Fruit fly (Drosophila melanogaster): ENCODE measurements around the gene dpr19.

Gene dpr19

dm6 chr2L:10381890-10382450 is 6.0 kb downstream of the dpr19 start, which contains the start of gene CG5096 (continued):
- TF ChIP-seq H2.0 (GFP tag; IDR thresholded peaks at IDR 0.05) (peak; percentile 79), tll (GFP tag; optimal IDR thresholded peaks at IDR 0.05) (no peak), CG6791 (GFP tag; IDR thresholded peaks at IDR 0.05; ENCODE audit: partially characterized antibody) (no peak), Atf3 (GFP tag; optimal IDR thresholded peaks at IDR 0.05) (peak; percentile 37), rib (GFP tag; IDR thresholded peaks at IDR 0.05) (peak; percentile 86), gcm2 (GFP tag; optimal IDR thresholded peaks at IDR 0.05) (peak; percentile 23), ERR (GFP tag; optimal IDR thresholded peaks at IDR 0.05) (peak; percentile 77), Fer3 (tag; optimal IDR thresholded peaks at IDR 0.05) (peak; percentile 96), Dfd (GFP tag; optimal IDR thresholded peaks at IDR 0.05) (no peak), Ada2b (GFP tag; IDR thresholded peaks at IDR 0.05) (peak; percentile 89), ash1 (GFP tag; optimal IDR thresholded peaks at IDR 0.05) (peak; percentile 82), CG8290 (GFP tag; optimal IDR thresholded peaks at IDR 0.05) (no peak), CG8290 (tag; optimal IDR thresholded peaks at IDR 0.05) (peak in 1 of 2 experiments; percentile 92), Hr3 (GFP tag; optimal IDR thresholded peaks at IDR 0.05) (peak; percentile 79), btn (GFP tag; optimal IDR thresholded peaks at IDR 0.05) (peak; percentile 41), pita (GFP tag; optimal IDR thresholded peaks at IDR 0.05) (no peak), CG4707 (GFP tag; optimal IDR thresholded peaks at IDR 0.05) (peak; percentile 64), CG12236 (GFP tag; optimal IDR thresholded peaks at IDR 0.05) (peak; percentile 49), bab2 (GFP tag; optimal IDR thresholded peaks at IDR 0.05) (peak; percentile 78), fd96Cb (tag; optimal IDR thresholded peaks at IDR 0.05) (peak; percentile 84), gro (GFP tag; optimal IDR thresholded peaks at IDR 0.05) (peak; percentile 90), hbn (GFP tag; IDR thresholded peaks at IDR 0.05; ENCODE audit: partially characterized antibody) (no peak), bigmax (GFP tag; optimal IDR thresholded peaks at IDR 0.05) (peak; percentile 40), Rfx (GFP tag; IDR thresholded peaks at IDR 0.05) (peak; percentile 93), sd (tag; optimal IDR thresholded peaks at IDR 0.05) (peak; percentile 91), trem (tag; optimal IDR thresholded peaks at IDR 0.05) (peak; percentile 75), ac (GFP tag; optimal IDR thresholded peaks at IDR 0.05) (no peak), cato (GFP tag; optimal IDR thresholded peaks at IDR 0.05; ENCODE audit: borderline replicate concordance) (peak; percentile 50), Lim3 (GFP tag; IDR thresholded peaks at IDR 0.05) (peak; percentile 55; the same call in 1 of the 2 replicates), CG6689 (GFP tag; IDR thresholded peaks at IDR 0.05) (peak; percentile 89), MESR4 (GFP tag; optimal IDR thresholded peaks at IDR 0.05) (peak; percentile 26), CG31365 (tag; optimal IDR thresholded peaks at IDR 0.05) (peak; percentile 71), CG1024 (GFP tag; IDR thresholded peaks at IDR 0.05) (peak; percentile 70), kay (GFP tag; optimal IDR thresholded peaks at IDR 0.05) (peak; percentile 86), CG13296 (GFP tag; optimal IDR thresholded peaks at IDR 0.05) (peak; percentile 94), CG16813 (GFP tag; IDR thresholded peaks at IDR 0.05; ENCODE audit: partially characterized antibody) (no peak), gem (tag; optimal IDR thresholded peaks at IDR 0.05) (peak; percentile 93), Drgx (GFP tag; IDR thresholded peaks at IDR 0.05) (peak; percentile 45; the same call in 1 of the 2 replicates), vnd (GFP tag; IDR thresholded peaks at IDR 0.05; ENCODE audit: partially characterized antibody) (no peak), CG18764 (GFP tag; optimal IDR thresholded peaks at IDR 0.05) (peak; percentile 68), CG1602 (GFP tag; optimal IDR thresholded peaks at IDR 0.05) (peak; percentile 76), jumu (GFP tag; optimal IDR thresholded peaks at IDR 0.05) (peak; percentile 53), Vsx1 (GFP tag; optimal IDR thresholded peaks at IDR 0.05) (peak; percentile 67), twi (tag; optimal IDR thresholded peaks at IDR 0.05) (peak; percentile 73), CG13424 (tag; optimal IDR thresholded peaks at IDR 0.05) (peak; percentile 93), CG6854 (GFP tag; optimal IDR thresholded peaks at IDR 0.05) (peak; percentile 89), CG7963 (GFP tag; IDR thresholded peaks at IDR 0.05; ENCODE audit: partially characterized antibody) (no peak), Sry-δ (GFP tag; optimal IDR thresholded peaks at IDR 0.05) (peak; percentile 38), CG17829 (tag; optimal IDR thresholded peaks at IDR 0.05) (peak; percentile 88), dmrt99B (tag; optimal IDR thresholded peaks at IDR 0.05) (peak; percentile 92)
